Fruit fly (Drosophila melanogaster) whole organism, embryonic: ENCODE data around the gene corolla.
A peak's percentile ranks its signal among the peaks of the same experiment; 100 is the strongest.

ENCODE experiments used
- B-H2 ChIP-seq: fragments of 200-800 bp; sonication (Bioruptor generic); optimal IDR thresholded peaks from 2 replicates; lab custom pipeline; 2018; ENCODE audit warnings: missing biosample characterization, mild to moderate bottlenecking, missing genetic modification characterization
- Bteb2 ChIP-seq: fragments of 200-800 bp; sonication (Bioruptor generic); optimal IDR thresholded peaks from 2 replicates; lab custom pipeline; 2016; ENCODE audit warnings: missing biosample characterization, missing genetic modification characterization
- CG10462 ChIP-seq: fragments of 200-800 bp; sonication (Bioruptor generic); optimal IDR thresholded peaks from 2 replicates; lab custom pipeline; 2016; ENCODE audit warnings: missing biosample characterization, missing genetic modification characterization
- CG11560 ChIP-seq: fragments of 200-800 bp; sonication (Bioruptor generic); IDR thresholded peaks from 3 replicates; pipeline ENCODE4 v1.3.6; 2022; ENCODE audit warnings: missing biosample characterization, missing genetic modification characterization
- CG12155 ChIP-seq: fragments of 200-800 bp; sonication (Bioruptor generic); optimal IDR thresholded peaks from 3 replicates; lab custom pipeline; 2016; ENCODE audit warnings: missing biosample characterization, missing genetic modification characterization
- CG12299 ChIP-seq: fragments of 200-800 bp; sonication (Bioruptor generic); optimal IDR thresholded peaks from 2 replicates; lab custom pipeline; 2018; ENCODE audit warnings: missing biosample characterization, mild to moderate bottlenecking, missing genetic modification characterization
- CG13424 ChIP-seq: fragments of 200-800 bp; sonication (Bioruptor generic); optimal IDR thresholded peaks from 2 replicates; lab custom pipeline; 2019; ENCODE audit warnings: missing biosample characterization, mild to moderate bottlenecking, missing genetic modification characterization, moderate library complexity
- CG13624 ChIP-seq: fragments of 200-800 bp; sonication (Bioruptor generic); optimal IDR thresholded peaks from 2 replicates; lab custom pipeline; 2016; ENCODE audit warnings: missing biosample characterization, missing genetic modification characterization
- CG16863 ChIP-seq: fragments of 200-800 bp; sonication (Bioruptor generic); optimal IDR thresholded peaks from 3 replicates; lab custom pipeline; 2016; ENCODE audit warnings: missing biosample characterization, missing genetic modification characterization
- CG17359 ChIP-seq: fragments of 200-800 bp; sonication (Bioruptor generic); optimal IDR thresholded peaks from 3 replicates; lab custom pipeline; 2018; ENCODE audit warnings: missing biosample characterization, mild to moderate bottlenecking, missing genetic modification characterization, moderate library complexity
- CG31365 ChIP-seq: fragments of 200-800 bp; sonication (Bioruptor generic); optimal IDR thresholded peaks from 2 replicates; lab custom pipeline; 2018; ENCODE audit warnings: missing biosample characterization, mild to moderate bottlenecking, missing genetic modification characterization
- CG3163 ChIP-seq: fragments of 200-800 bp; sonication (Bioruptor generic); optimal IDR thresholded peaks from 3 replicates; lab custom pipeline; 2016; ENCODE audit warnings: missing biosample characterization, missing genetic modification characterization
- CG34422 ChIP-seq: fragments of 200-800 bp; sonication (Bioruptor generic); IDR thresholded peaks from 3 replicates; pipeline ENCODE4 v1.3.6; 2022; ENCODE audit warnings: missing biosample characterization, missing genetic modification characterization
- CG3995 ChIP-seq: fragments of 200-800 bp; sonication (Bioruptor generic); optimal IDR thresholded peaks from 3 replicates; lab custom pipeline; 2016; ENCODE audit warnings: missing biosample characterization, missing genetic modification characterization
- CG4360 ChIP-seq: fragments of 200-800 bp; sonication (Bioruptor generic); IDR thresholded peaks from 2 replicates; pipeline ENCODE4 v1.3.6; 2022; ENCODE audit warnings: missing biosample characterization, missing genetic modification characterization
- CG4617 ChIP-seq: fragments of 200-800 bp; sonication (Bioruptor generic); optimal IDR thresholded peaks from 3 replicates; lab custom pipeline; 2016; ENCODE audit warnings: missing biosample characterization, missing genetic modification characterization, borderline replicate concordance
- CG5245 ChIP-seq: fragments of 200-800 bp; sonication (Bioruptor generic); optimal IDR thresholded peaks from 3 replicates; lab custom pipeline; 2016; ENCODE audit warnings: missing biosample characterization, missing genetic modification characterization
- CG7271 ChIP-seq: fragments of 200-800 bp; sonication (Bioruptor generic); optimal IDR thresholded peaks from 2 replicates; lab custom pipeline; 2018; ENCODE audit warnings: missing biosample characterization, mild to moderate bottlenecking, missing genetic modification characterization, moderate library complexity
- CG7987 ChIP-seq: fragments of 200-800 bp; sonication (Bioruptor generic); optimal IDR thresholded peaks from 2 replicates; lab custom pipeline; 2018; ENCODE audit warnings: missing biosample characterization, mild to moderate bottlenecking, missing genetic modification characterization, moderate library complexity
- CG9727 ChIP-seq: fragments of 200-800 bp; sonication (Bioruptor generic); optimal IDR thresholded peaks from 3 replicates; lab custom pipeline; 2017; ENCODE audit warnings: missing biosample characterization, mild to moderate bottlenecking, missing genetic modification characterization
- CG9797 ChIP-seq: fragments of 200-800 bp; sonication (Bioruptor generic); optimal IDR thresholded peaks from 3 replicates; lab custom pipeline; 2018; ENCODE audit warnings: missing biosample characterization, mild to moderate bottlenecking, missing genetic modification characterization
- Deaf1 ChIP-seq: fragments of 200-800 bp; optimal IDR thresholded peaks from 3 replicates; lab custom pipeline; 2019; ENCODE audit warnings: missing biosample characterization, mild to moderate bottlenecking, missing genetic modification characterization, moderate library complexity
- Dref ChIP-seq: fragments of 200-800 bp; sonication (Bioruptor generic); IDR thresholded peaks from 2 replicates; pipeline ENCODE4 v1.3.6; 2022; ENCODE audit warnings: missing biosample characterization, missing genetic modification characterization
- ERR ChIP-seq: fragments of 200-800 bp; sonication (Bioruptor generic); optimal IDR thresholded peaks from 2 replicates; lab custom pipeline; 2016; ENCODE audit warnings: missing biosample characterization, missing genetic modification characterization
- Hmx ChIP-seq: fragments of 200-800 bp; sonication (Bioruptor generic); optimal IDR thresholded peaks from 2 replicates; lab custom pipeline; 2016; ENCODE audit warnings: missing biosample characterization, missing genetic modification characterization
- MBD-R2 ChIP-seq: fragments of 200-800 bp; sonication (Bioruptor generic); IDR thresholded peaks from 2 replicates; pipeline ENCODE4 v1.3.6; 2022; ENCODE audit warnings: missing biosample characterization, missing genetic modification characterization
- MESR4 ChIP-seq: fragments of 200-800 bp; sonication (Bioruptor generic); optimal IDR thresholded peaks from 2 replicates; lab custom pipeline; 2018; ENCODE audit warnings: missing biosample characterization, mild to moderate bottlenecking, missing genetic modification characterization, moderate library complexity
- Med ChIP-seq: fragments of 200-800 bp; sonication (Bioruptor generic); peaks from one replicate; lab custom pipeline; 2016; ENCODE audit warnings: missing biosample characterization, missing genetic modification characterization, mild to moderate bottlenecking, inconsistent platforms, moderate library complexity
- Sox100B ChIP-seq: fragments of 200-800 bp; sonication (Bioruptor generic); optimal IDR thresholded peaks from 3 replicates; lab custom pipeline; 2018; ENCODE audit warnings: missing biosample characterization, mild to moderate bottlenecking, missing genetic modification characterization
- Sry-δ ChIP-seq: fragments of 200-800 bp; sonication (Bioruptor generic); optimal IDR thresholded peaks from 2 replicates; lab custom pipeline; 2016; ENCODE audit warnings: missing biosample characterization, missing genetic modification characterization
- Vsx1 ChIP-seq: fragments of 200-800 bp; sonication (Bioruptor generic); optimal IDR thresholded peaks from 2 replicates; lab custom pipeline; 2017; ENCODE audit warnings: missing biosample characterization, mild to moderate bottlenecking, missing genetic modification characterization, missing genetic modification reagents
- ara ChIP-seq: fragments of 200-800 bp; sonication (Bioruptor generic); IDR thresholded peaks from 2 replicates; pipeline ENCODE4 v1.3.6; 2022; ENCODE audit warnings: missing biosample characterization, missing genetic modification characterization
- ash1 ChIP-seq: fragments of 200-800 bp; sonication (Bioruptor generic); optimal IDR thresholded peaks from 2 replicates; lab custom pipeline; 2018; ENCODE audit warnings: missing biosample characterization, mild to moderate bottlenecking, missing genetic modification characterization
- ato ChIP-seq: fragments of 200-800 bp; sonication (Bioruptor generic); IDR thresholded peaks from 2 replicates; pipeline ENCODE4 v1.3.6; 2022; ENCODE audit warnings: missing biosample characterization, missing genetic modification characterization; ENCODE audit not compliant: partially characterized antibody
- cg ChIP-seq: fragments of 200-800 bp; sonication (Bioruptor generic); optimal IDR thresholded peaks from 3 replicates; lab custom pipeline; 2019; ENCODE audit warnings: missing biosample characterization, mild to moderate bottlenecking, missing genetic modification characterization, moderate library complexity
- ci ChIP-seq: fragments of 200-800 bp; sonication (Bioruptor generic); IDR thresholded peaks from 3 replicates; pipeline ENCODE4 v1.3.6; 2022; ENCODE audit warnings: missing biosample characterization, missing genetic modification characterization
- cwo ChIP-seq: fragments of 200-800 bp; sonication (Bioruptor generic); optimal IDR thresholded peaks from 3 replicates; lab custom pipeline; 2017; ENCODE audit warnings: missing biosample characterization, missing genetic modification characterization, mild to moderate bottlenecking, moderate library complexity, missing genetic modification reagents
- ems ChIP-seq: fragments of 200-800 bp; sonication (Bioruptor generic); optimal IDR thresholded peaks from 3 replicates; lab custom pipeline; 2016; ENCODE audit warnings: missing biosample characterization, missing genetic modification characterization
- gcm2 ChIP-seq: fragments of 200-800 bp; sonication (Bioruptor generic); optimal IDR thresholded peaks from 2 replicates; lab custom pipeline; 2016; ENCODE audit warnings: missing biosample characterization, missing genetic modification characterization
- ham ChIP-seq: fragments of 200-800 bp; sonication (Bioruptor generic); IDR thresholded peaks from 2 replicates; pipeline ENCODE4 v1.3.6; 2022; ENCODE audit warnings: missing biosample characterization, missing genetic modification characterization
- hb ChIP-seq: fragments of 200-800 bp; sonication (Bioruptor generic); IDR thresholded peaks from 3 replicates; pipeline ENCODE4 v1.3.6; 2022; ENCODE audit warnings: missing biosample characterization, missing genetic modification characterization; ENCODE audit not compliant: partially characterized antibody
- hbn ChIP-seq: fragments of 200-800 bp; sonication (Bioruptor generic); IDR thresholded peaks from 2 replicates; pipeline ENCODE4 v1.3.6; 2022; ENCODE audit warnings: missing biosample characterization, missing genetic modification characterization; ENCODE audit not compliant: partially characterized antibody
- prd ChIP-seq, 3 experiments: fragments of >200 bp in 2 of 3; fragments of 200-800 bp in 1 of 3; sonication (Bioruptor generic) in 1 of 3; optimal IDR thresholded peaks in 2 of 3; IDR thresholded peaks in 1 of 3; 2 replicates in 2 of 3; 3 replicates in 1 of 3; pipeline versions ENCODE4 v1.3.6 to Lab custom; 2017 to 2022; ENCODE audit warnings: missing biosample characterization in 1 of 3, missing genetic modification characterization in 1 of 3
- pzg ChIP-seq: fragments of 200-800 bp; sonication (Bioruptor generic); optimal IDR thresholded peaks from 3 replicates; lab custom pipeline; 2018; ENCODE audit warnings: missing biosample characterization, mild to moderate bottlenecking, missing genetic modification characterization, moderate library complexity
- scrt ChIP-seq: fragments of 200-800 bp; sonication (Bioruptor generic); optimal IDR thresholded peaks from 2 replicates; lab custom pipeline; 2018; ENCODE audit warnings: missing biosample characterization, mild to moderate bottlenecking, missing genetic modification characterization, moderate library complexity
- slou ChIP-seq: fragments of 200-800 bp; sonication (Bioruptor generic); optimal IDR thresholded peaks from 3 replicates; lab custom pipeline; 2016; ENCODE audit warnings: missing biosample characterization, missing genetic modification characterization
- tx ChIP-seq: fragments of 200-800 bp; sonication (Bioruptor generic); optimal IDR thresholded peaks from 2 replicates; lab custom pipeline; 2016; ENCODE audit warnings: missing biosample characterization, missing genetic modification characterization
- usp ChIP-seq: fragments of >200 bp; optimal IDR thresholded peaks from 2 replicates; lab custom pipeline; 2017; ENCODE audit warnings: missing biosample characterization, missing genetic modification characterization

corolla gene

DNA sequence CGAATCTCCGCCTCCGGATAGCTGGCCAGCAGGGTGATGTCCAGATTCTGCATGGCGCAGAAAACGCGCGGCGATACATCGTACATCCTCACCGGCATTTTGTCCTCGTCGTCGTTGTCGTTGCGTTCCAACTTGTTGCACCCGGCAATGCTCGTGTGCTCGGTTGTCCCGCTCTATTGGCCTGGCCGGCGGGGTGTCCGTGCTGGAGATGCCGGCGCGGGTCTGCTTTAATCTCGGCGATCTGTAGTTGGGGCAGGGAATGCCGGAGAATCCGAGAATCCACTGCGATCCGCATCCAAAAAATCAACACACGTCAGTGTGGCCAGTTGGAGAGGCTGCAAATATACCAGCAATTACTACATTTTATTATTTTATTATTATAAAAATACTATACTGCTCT lies 24.7 kb upstream of the corolla start, which contains the start of gene IntS2:
Gene IntS2 (minus strand): TSS at position 318 of the 400 bp plus-strand sequence.
- TF ChIP-seq Med (GFP tag; lab: Kevin White, UChicago) (peak; percentile 66), CG7987 (GFP tag; lab: Kevin White, UChicago) (no peak), MESR4 (GFP tag; lab: Kevin White, UChicago) (peak; percentile 64), pzg (GFP tag; lab: Kevin White, UChicago) (peak; percentile 20), Sry-δ (GFP tag; lab: Kevin White, UChicago) (no peak), ash1 (no peak), CG9797 (GFP tag; lab: Kevin White, UChicago) (peak; percentile 2), ci (0 out of 3 replicates have a peak, but pooled peaks have one; percentile 11), CG4617 (GFP tag; lab: Kevin White, UChicago) (peak; percentile 2), CG7271 (tag; lab: Kevin White, UChicago) (no peak), scrt (GFP tag; lab: Kevin White, UChicago) (peak; percentile 86), CG3995 (GFP tag; lab: Kevin White, UChicago) (peak; percentile 70), CG11560 (tag; lab: Robert Waterston, UW) (no peak), MBD-R2 (GFP tag; lab: Robert Waterston, UW) (peak; percentile 58), CG17359 (tag; lab: Kevin White, UChicago) (no peak), CG34422 (GFP tag; lab: Robert Waterston, UW) (peak; percentile 56; the same call in 1 of the 3 replicates)

DNA sequence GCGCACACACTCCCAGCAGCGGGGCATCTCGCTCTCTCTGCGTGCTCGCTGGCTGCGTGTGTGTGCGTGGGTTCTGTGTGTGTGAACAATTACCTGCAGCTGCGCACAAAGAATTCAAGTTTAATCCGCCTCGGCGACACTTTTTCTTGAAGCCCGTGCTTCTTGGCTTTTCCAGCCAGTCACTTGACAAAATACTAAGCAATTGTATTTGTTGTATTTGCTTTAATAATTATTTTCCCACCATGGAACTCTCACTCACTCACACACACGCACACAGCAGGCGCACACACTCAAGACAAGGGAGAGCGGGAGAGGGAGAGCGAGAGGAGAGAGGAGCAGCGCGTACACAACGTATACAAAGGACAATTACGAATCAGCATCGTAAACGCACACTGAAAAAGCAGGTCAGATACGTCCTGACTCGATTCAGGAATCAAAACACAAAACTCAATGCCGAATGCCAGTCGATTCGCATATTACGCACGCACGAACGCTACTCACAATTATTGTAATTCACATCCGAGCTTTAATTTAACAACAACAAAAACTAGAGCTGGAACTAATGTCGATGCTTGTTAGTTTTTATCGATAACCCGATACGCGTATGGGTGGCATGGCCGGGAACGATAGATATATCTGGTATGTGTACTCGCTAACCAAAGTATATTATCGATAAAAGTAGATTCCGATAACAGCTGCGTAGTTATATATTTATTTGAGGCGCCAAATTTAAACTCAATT lies 20.3 kb upstream of the corolla start, which contains the start of gene RhoGAPp190:
Gene RhoGAPp190 (minus strand): TSS at position 565 of the 741 bp plus-strand sequence.
- TF ChIP-seq CG12155 (no peak), gcm2 (GFP tag; lab: Kevin White, UChicago) (no peak), ara (no peak), CG13624 (GFP tag; lab: Kevin White, UChicago) (peak; percentile 74), prd (optimal IDR thresholded peaks at IDR 0.05; lab: Kevin White, UChicago) (no peak), prd (GFP tag; IDR thresholded peaks at IDR 0.05; lab: Robert Waterston, UW) (no peak), CG16863 (GFP tag; lab: Kevin White, UChicago) (no peak), Bteb2 (GFP tag; lab: Kevin White, UChicago) (no peak), B-H2 (GFP tag; lab: Kevin White, UChicago) (no peak), Deaf1 (tag; lab: Kevin White, UChicago) (peak; percentile 51), CG5245 (GFP tag; lab: Kevin White, UChicago) (no peak), CG13424 (tag; lab: Kevin White, UChicago) (no peak), Dref (GFP tag; lab: Robert Waterston, UW) (peak; percentile 99), Sox100B (GFP tag; lab: Kevin White, UChicago) (no peak), slou (GFP tag; lab: Kevin White, UChicago) (no peak), CG10462 (GFP tag; lab: Kevin White, UChicago) (no peak), cg (GFP tag; lab: Kevin White, UChicago) (peak; percentile 97), CG31365 (no peak), ems (no peak), tx (GFP tag; lab: Kevin White, UChicago) (no peak), hb (GFP tag; lab: Robert Waterston, UW) (peak; percentile 96), ERR (no peak), usp (GFP tag; lab: Kevin White, UChicago) (no peak), CG12299 (tag; lab: Kevin White, UChicago) (no peak), Vsx1 (GFP tag; lab: Kevin White, UChicago) (no peak), ham (GFP tag; lab: Robert Waterston, UW) (no peak), Hmx (GFP tag; lab: Kevin White, UChicago) (no peak), CG4360 (GFP tag; lab: Robert Waterston, UW) (peak; percentile 91), ato (GFP tag; lab: Robert Waterston, UW) (peak; percentile 97), hbn (GFP tag; lab: Robert Waterston, UW) (peak; percentile 81), scrt (GFP tag; lab: Kevin White, UChicago) (peak; percentile 34), cwo (GFP tag; lab: Kevin White, UChicago) (no peak), CG9727 (GFP tag; lab: Kevin White, UChicago) (no peak), CG3163 (GFP tag; lab: Kevin White, UChicago) (no peak)
